Fruit fly (Drosophila melanogaster): ENCODE data around the gene CG6686.

Gene CG6686

dm6 chr2L:12026458-12027431 is 38.9 kb upstream of the CG6686 start:
- TF ChIP-seq lz (GFP tag; optimal IDR thresholded peaks at IDR 0.05) (peak; percentile 75), CG9139 (GFP tag; optimal IDR thresholded peaks at IDR 0.05) (peak; percentile 91), cyc (GFP tag; optimal IDR thresholded peaks at IDR 0.05) (peak; percentile 40), svp (GFP tag) (peak; percentile 87), fd85E (GFP tag; optimal IDR thresholded peaks at IDR 0.05) (no peak), CG34406 (GFP tag; optimal IDR thresholded peaks at IDR 0.05) (peak; percentile 84), ss (GFP tag; optimal IDR thresholded peaks at IDR 0.05) (peak; percentile 91 to 92), spab (GFP tag; optimal IDR thresholded peaks at IDR 0.05) (peak; percentile 75), CG8632 (GFP tag; optimal IDR thresholded peaks at IDR 0.05) (peak; percentile 80), CG1621 (tag; optimal IDR thresholded peaks at IDR 0.05) (peak; percentile 46), Blimp-1 (GFP tag; optimal IDR thresholded peaks at IDR 0.05) (peak; percentile 58), esn (GFP tag; optimal IDR thresholded peaks at IDR 0.05) (peak; percentile 84), CG10631 (GFP tag; optimal IDR thresholded peaks at IDR 0.05) (peak; percentile 82), Gug (GFP tag; IDR thresholded peaks at IDR 0.05) (peak; percentile 56), Sox14 (GFP tag; optimal IDR thresholded peaks at IDR 0.05) (peak; percentile 68), Sox102F (GFP tag; optimal IDR thresholded peaks at IDR 0.05) (peak; percentile 43), net (GFP tag; optimal IDR thresholded peaks at IDR 0.05) (peak; percentile 60), Eip78C (GFP tag) (peak; percentile 91), Hr4 (GFP tag; optimal IDR thresholded peaks at IDR 0.05) (peak; percentile 50), eg (GFP tag; IDR thresholded peaks at IDR 0.05) (peak; percentile 91), acj6 (GFP tag; optimal IDR thresholded peaks at IDR 0.05) (peak; percentile 79), Ets21C (GFP tag; optimal IDR thresholded peaks at IDR 0.05) (peak; percentile 62), CG10669 (GFP tag; optimal IDR thresholded peaks at IDR 0.05) (peak; percentile 70), CG8119 (GFP tag; IDR thresholded peaks at IDR 0.05) (peak; percentile 69; the same call in 2 of the 3 replicates), vri (GFP tag; optimal IDR thresholded peaks at IDR 0.05) (peak; percentile 68), CG6276 (GFP tag; optimal IDR thresholded peaks at IDR 0.05) (peak; percentile 86), CG6792 (GFP tag; optimal IDR thresholded peaks at IDR 0.05) (peak; percentile 68), achi (GFP tag; optimal IDR thresholded peaks at IDR 0.05) (peak; percentile 75), CG11762 (GFP tag; optimal IDR thresholded peaks at IDR 0.05; ENCODE audit: insufficient read depth) (peak; percentile 53), CG16779 (tag; optimal IDR thresholded peaks at IDR 0.05) (peak; percentile 67), CG11294 (GFP tag; IDR thresholded peaks at IDR 0.05) (peak; percentile 43), topi (GFP tag; optimal IDR thresholded peaks at IDR 0.05) (peak; percentile 75), CG6854 (GFP tag; optimal IDR thresholded peaks at IDR 0.05) (peak; percentile 65), Eip75B (GFP tag; optimal IDR thresholded peaks at IDR 0.05) (peak; percentile 1), CG3919 (GFP tag; optimal IDR thresholded peaks at IDR 0.05) (peak; percentile 80), Smox (GFP tag; optimal IDR thresholded peaks at IDR 0.05) (peak; percentile 65), CG3032 (tag; optimal IDR thresholded peaks at IDR 0.05) (peak; percentile 78), pdm3 (GFP tag; optimal IDR thresholded peaks at IDR 0.05) (peak; percentile 71), CG4318 (GFP tag; optimal IDR thresholded peaks at IDR 0.05) (peak; percentile 84), CG31627 (GFP tag; optimal IDR thresholded peaks at IDR 0.05) (peak; percentile 74), CG11902 (GFP tag; optimal IDR thresholded peaks at IDR 0.05) (peak; percentile 65), Hr39 (GFP tag; optimal IDR thresholded peaks at IDR 0.05) (peak; percentile 81), Eip93F (GFP tag; optimal IDR thresholded peaks at IDR 0.05) (peak; percentile 29), dac (GFP tag; optimal IDR thresholded peaks at IDR 0.05) (no peak), Ets96B (tag; optimal IDR thresholded peaks at IDR 0.05) (peak; percentile 77), salr (GFP tag; optimal IDR thresholded peaks at IDR 0.05) (peak; percentile 47 to 88), Hr38 (GFP tag; optimal IDR thresholded peaks at IDR 0.05) (no peak), OdsH (GFP tag; optimal IDR thresholded peaks at IDR 0.05) (peak; percentile 72), fkh (GFP tag; optimal IDR thresholded peaks at IDR 0.05) (no peak)

Measured in whole organism, prepupa.